Fruit fly (Drosophila melanogaster) whole organism, adult: ENCODE measurements around the gene CG4467.

Experiments used
- CG11617 ChIP-seq: fragments of 200-800 bp; sonication (Bioruptor generic); optimal IDR thresholded peaks from 2 replicates; lab custom pipeline; 2017; ENCODE audit warnings: mild to moderate bottlenecking, missing biosample characterization, missing genetic modification reagents, missing genetic modification characterization
- CG12768 ChIP-seq: fragments of 200-800 bp; sonication (Bioruptor generic); optimal IDR thresholded peaks from 2 replicates; lab custom pipeline; 2017; ENCODE audit warnings: missing biosample characterization, missing genetic modification characterization, mild to moderate bottlenecking, moderate library complexity, missing genetic modification reagents
- CG14711 ChIP-seq: fragments of 200-800 bp; sonication (Bioruptor generic); optimal IDR thresholded peaks from 2 replicates; lab custom pipeline; 2018; ENCODE audit warnings: missing biosample characterization, mild to moderate bottlenecking, missing genetic modification characterization, moderate library complexity
- CG1620 ChIP-seq: fragments of 200-800 bp; sonication (Bioruptor generic); optimal IDR thresholded peaks from 2 replicates; lab custom pipeline; 2016; ENCODE audit warnings: missing biosample characterization, missing genetic modification characterization
- CG33017 ChIP-seq: fragments of 200-800 bp; sonication (Bioruptor generic); optimal IDR thresholded peaks from 2 replicates; lab custom pipeline; 2018; ENCODE audit warnings: missing biosample characterization, mild to moderate bottlenecking, missing genetic modification characterization, moderate library complexity
- CG5204 ChIP-seq: fragments of 200-800 bp; sonication (Bioruptor generic); optimal IDR thresholded peaks from 2 replicates; lab custom pipeline; 2016; ENCODE audit warnings: missing biosample characterization, missing genetic modification characterization
- CG7045 ChIP-seq: fragments of 200-800 bp; sonication (Bioruptor generic); optimal IDR thresholded peaks from 2 replicates; lab custom pipeline; 2017; ENCODE audit warnings: missing biosample characterization, mild to moderate bottlenecking, missing genetic modification characterization
- CG7101 ChIP-seq: fragments of 200-800 bp; sonication (Bioruptor generic); optimal IDR thresholded peaks from 2 replicates; lab custom pipeline; 2018; ENCODE audit warnings: missing biosample characterization, mild to moderate bottlenecking, missing genetic modification characterization, moderate library complexity
- Clk ChIP-seq: fragments of 200-800 bp; sonication (Bioruptor generic); optimal IDR thresholded peaks from 2 replicates; lab custom pipeline; 2017; ENCODE audit warnings: missing biosample characterization, missing genetic modification characterization
- Crg-1 ChIP-seq: fragments of 200-800 bp; sonication (Bioruptor generic); optimal IDR thresholded peaks from 2 replicates; lab custom pipeline; 2016; ENCODE audit warnings: missing biosample characterization, missing genetic modification characterization
- Hr96 ChIP-seq: fragments of 200-800 bp; sonication (Bioruptor generic); optimal IDR thresholded peaks from 2 replicates; lab custom pipeline; 2016; ENCODE audit warnings: missing biosample characterization, missing genetic modification characterization
- Mnt ChIP-seq: fragments of 200-800 bp; sonication (Bioruptor generic); optimal IDR thresholded peaks from 2 replicates; lab custom pipeline; 2016; ENCODE audit warnings: missing biosample characterization, mild to moderate bottlenecking, missing genetic modification characterization
- bab1 ChIP-seq: fragments of 200-800 bp; sonication (Bioruptor generic); optimal IDR thresholded peaks from 3 replicates; lab custom pipeline; 2019; ENCODE audit warnings: missing biosample characterization, mild to moderate bottlenecking, missing genetic modification characterization, moderate library complexity
- cic ChIP-seq: fragments of 200-800 bp; sonication (Bioruptor generic); optimal IDR thresholded peaks from 2 replicates; lab custom pipeline; 2017; ENCODE audit warnings: missing biosample characterization, mild to moderate bottlenecking, missing genetic modification characterization, moderate library complexity
- cnc ChIP-seq, 2 experiments: fragments of >200 bp; optimal IDR thresholded peaks; 2 replicates each; lab custom pipeline; 2017
- kay ChIP-seq: fragments of 200-800 bp; sonication (Bioruptor generic); peaks from one replicate; lab custom pipeline; 2016; ENCODE audit warnings: missing biosample characterization, missing genetic modification characterization, borderline replicate concordance
- ovo ChIP-seq: fragments of 200-800 bp; sonication (Bioruptor generic); optimal IDR thresholded peaks from 2 replicates; lab custom pipeline; 2016; ENCODE audit warnings: missing biosample characterization, missing genetic modification characterization
- pad ChIP-seq: fragments of 200-800 bp; sonication (Bioruptor generic); optimal IDR thresholded peaks from 3 replicates; lab custom pipeline; 2017; ENCODE audit warnings: missing biosample characterization, missing genetic modification characterization, mild to moderate bottlenecking, moderate library complexity, missing genetic modification reagents
- tj ChIP-seq: fragments of 200-800 bp; sonication (Bioruptor generic); optimal IDR thresholded peaks from 3 replicates; lab custom pipeline; 2017; ENCODE audit warnings: missing biosample characterization, mild to moderate bottlenecking, missing genetic modification characterization, moderate library complexity
- toe ChIP-seq: fragments of 200-800 bp; sonication (Bioruptor generic); optimal IDR thresholded peaks from 2 replicates; lab custom pipeline; 2016; ENCODE audit warnings: missing biosample characterization, missing genetic modification characterization

The CG4467 gene

dm6 chr3R:23189958-23190900 lies 58.5 kb downstream of the CG4467 start:
- TF ChIP-seq CG7101 (peak; percentile 92), ovo (GFP tag; lab: Kevin White, UChicago) (peak; percentile 99), CG14711 (tag; lab: Kevin White, UChicago) (peak; percentile 86), CG5204 (GFP tag; lab: Kevin White, UChicago) (peak; percentile 75), Clk (GFP tag; lab: Kevin White, UChicago) (peak; percentile 43), tj (peak; percentile 80), cnc (optimal IDR thresholded peaks at IDR 0.05; lab: Kevin White, UChicago) (peak; percentile 93 to 100), Mnt (GFP tag; lab: Kevin White, UChicago) (peak; percentile 56), pad (GFP tag; lab: Kevin White, UChicago) (peak; percentile 72), kay (GFP tag; lab: Kevin White, UChicago) (peak; percentile 99), bab1 (peak; percentile 95), CG12768 (peak; percentile 55), Crg-1 (GFP tag; lab: Kevin White, UChicago) (peak; percentile 75), cic (GFP tag; lab: Kevin White, UChicago) (peak; percentile 65), CG7045 (GFP tag; lab: Kevin White, UChicago) (peak; percentile 58), CG11617 (GFP tag; lab: Kevin White, UChicago) (peak; percentile 77), CG1620 (peak; percentile 78), toe (GFP tag; lab: Kevin White, UChicago) (peak; percentile 72), Hr96 (GFP tag; lab: Kevin White, UChicago) (peak; percentile 79), CG33017 (tag; lab: Kevin White, UChicago) (peak; percentile 84)

- TF ChIP-seq Clk (GFP tag; lab: Kevin White, UChicago) (no peak), CG33017 (tag; lab: Kevin White, UChicago) (no peak), cic (GFP tag; lab: Kevin White, UChicago) (peak; percentile 83), cnc (optimal IDR thresholded peaks at IDR 0.05; lab: Kevin White, UChicago) (peak in 1 of 2 experiments; percentile 91), kay (GFP tag; lab: Kevin White, UChicago) (peak; percentile 59)
Measured at dm6 chr3R:23189143-23189957, 59.4 kb downstream of the CG4467 start.

dm6 chr3R:23181714-23182337 lies 66.9 kb downstream of the CG4467 start:
- TF ChIP-seq ovo (GFP tag; lab: Kevin White, UChicago) (peak; percentile 32), kay (GFP tag; lab: Kevin White, UChicago) (no peak), Mnt (GFP tag; lab: Kevin White, UChicago) (no peak), pad (GFP tag; lab: Kevin White, UChicago) (peak; percentile 97)

dm6 chr3R:23180980-23181630 lies 67.6 kb downstream of the CG4467 start:
- TF ChIP-seq cic (GFP tag; lab: Kevin White, UChicago) (no peak), CG7101 (peak; percentile 43), pad (GFP tag; lab: Kevin White, UChicago) (no peak), cnc (optimal IDR thresholded peaks at IDR 0.05; lab: Kevin White, UChicago) (no peak), CG1620 (no peak), CG12768 (no peak), CG5204 (GFP tag; lab: Kevin White, UChicago) (no peak), Clk (GFP tag; lab: Kevin White, UChicago) (no peak), CG14711 (tag; lab: Kevin White, UChicago) (no peak), Mnt (GFP tag; lab: Kevin White, UChicago) (no peak), Crg-1 (GFP tag; lab: Kevin White, UChicago) (no peak), CG33017 (tag; lab: Kevin White, UChicago) (peak; percentile 49), bab1 (no peak)

dm6 chr3R:23179336-23179735 lies 69.4 kb downstream of the CG4467 start:
- TF ChIP-seq CG11617 (GFP tag; lab: Kevin White, UChicago) = no peak
- no peak for TF ChIP-seq toe (GFP tag; lab: Kevin White, UChicago)
- peak; percentile 87 for TF ChIP-seq kay (GFP tag; lab: Kevin White, UChicago)
- no peak for TF ChIP-seq cic (GFP tag; lab: Kevin White, UChicago)
